Fruit fly (Drosophila melanogaster) whole organism, embryonic: ENCODE results near the gene CG10962.

Experiments used
- CG10274 ChIP-seq: fragments of 200-800 bp; sonication (Bioruptor generic); optimal IDR thresholded peaks from 3 replicates; lab custom pipeline; 2017; ENCODE audit warnings: missing biosample characterization, mild to moderate bottlenecking, missing genetic modification characterization
- CG10366 ChIP-seq: fragments of 200-800 bp; sonication (Bioruptor generic); IDR thresholded peaks from 2 replicates; pipeline ENCODE4 v1.3.6; 2022; ENCODE audit warnings: missing biosample characterization, missing genetic modification characterization
- CG11456 ChIP-seq: fragments of 200-800 bp; sonication (Bioruptor generic); IDR thresholded peaks from 3 replicates; pipeline ENCODE4 v1.3.6; 2022; ENCODE audit warnings: missing biosample characterization, missing genetic modification characterization
- CG11695 ChIP-seq: fragments of 200-800 bp; sonication (Bioruptor generic); IDR thresholded peaks from 3 replicates; pipeline ENCODE4 v1.3.6; 2022; ENCODE audit warnings: missing biosample characterization, missing genetic modification characterization
- CG13123 ChIP-seq: fragments of 200-800 bp; sonication (Bioruptor generic); optimal IDR thresholded peaks from 2 replicates; lab custom pipeline; 2016; ENCODE audit warnings: missing biosample characterization, missing genetic modification characterization
- CG14710 ChIP-seq: fragments of 200-800 bp; sonication (Bioruptor generic); optimal IDR thresholded peaks from 3 replicates; lab custom pipeline; 2019; ENCODE audit warnings: missing biosample characterization, mild to moderate bottlenecking, missing genetic modification characterization, moderate library complexity
- CG1529 ChIP-seq: fragments of 200-800 bp; sonication (Bioruptor generic); optimal IDR thresholded peaks from 3 replicates; lab custom pipeline; 2018; ENCODE audit warnings: missing biosample characterization, missing genetic modification characterization
- CG16779 ChIP-seq: fragments of 200-800 bp; sonication (Bioruptor generic); IDR thresholded peaks from 2 replicates; pipeline ENCODE4 v1.3.6; 2022; ENCODE audit warnings: missing biosample characterization, missing genetic modification characterization
- CG17802 ChIP-seq: fragments of 200-800 bp; sonication (Bioruptor generic); optimal IDR thresholded peaks from 2 replicates; lab custom pipeline; 2018; ENCODE audit warnings: missing biosample characterization, mild to moderate bottlenecking, missing genetic modification characterization, moderate library complexity
- CG17829 ChIP-seq: fragments of 200-800 bp; optimal IDR thresholded peaks from 2 replicates; lab custom pipeline; 2019; ENCODE audit warnings: missing biosample characterization, mild to moderate bottlenecking, missing genetic modification characterization, moderate library complexity
- CG18262 ChIP-seq: fragments of 200-800 bp; optimal IDR thresholded peaks from 3 replicates; lab custom pipeline; 2019; ENCODE audit warnings: missing biosample characterization, mild to moderate bottlenecking, missing genetic modification characterization, moderate library complexity
- CG1832 ChIP-seq: fragments of 200-800 bp; sonication (Bioruptor generic); optimal IDR thresholded peaks from 2 replicates; lab custom pipeline; 2017; ENCODE audit warnings: missing biosample characterization, mild to moderate bottlenecking, missing genetic modification characterization, inconsistent platforms
- CG2678 ChIP-seq: fragments of 200-800 bp; sonication (Bioruptor generic); optimal IDR thresholded peaks from 3 replicates; lab custom pipeline; 2019; ENCODE audit warnings: missing biosample characterization, mild to moderate bottlenecking, missing genetic modification characterization, moderate library complexity
- CG31388 ChIP-seq: fragments of 200-800 bp; sonication (Bioruptor generic); optimal IDR thresholded peaks from 2 replicates; lab custom pipeline; 2016; ENCODE audit warnings: missing biosample characterization, missing genetic modification characterization
- CG5245 ChIP-seq: fragments of 200-800 bp; sonication (Bioruptor generic); optimal IDR thresholded peaks from 3 replicates; lab custom pipeline; 2016; ENCODE audit warnings: missing biosample characterization, missing genetic modification characterization
- CG8359 ChIP-seq: fragments of 200-800 bp; sonication (Bioruptor generic); optimal IDR thresholded peaks from 2 replicates; lab custom pipeline; 2017; ENCODE audit warnings: missing biosample characterization, mild to moderate bottlenecking, missing genetic modification characterization, borderline replicate concordance
- Ets65A ChIP-seq: fragments of 200-800 bp; sonication (Bioruptor generic); peaks from one replicate; lab custom pipeline; 2016; ENCODE audit warnings: missing biosample characterization, missing genetic modification characterization
- H15 ChIP-seq: fragments of 200-800 bp; sonication (Bioruptor generic); IDR thresholded peaks from 3 replicates; pipeline ENCODE4 v1.3.6; 2022; ENCODE audit warnings: missing biosample characterization, missing genetic modification characterization
- HmgD ChIP-seq: fragments of 200-800 bp; sonication (Bioruptor generic); optimal IDR thresholded peaks from 3 replicates; lab custom pipeline; 2016; ENCODE audit warnings: missing biosample characterization, missing genetic modification characterization
- Hmr ChIP-seq: fragments of 200-800 bp; sonication (Bioruptor generic); optimal IDR thresholded peaks from 3 replicates; lab custom pipeline; 2017; ENCODE audit warnings: mild to moderate bottlenecking, missing biosample characterization, missing genetic modification reagents, missing genetic modification characterization
- Ssrp ChIP-seq: fragments of 200-800 bp; sonication (Bioruptor generic); optimal IDR thresholded peaks from 2 replicates; lab custom pipeline; 2018; ENCODE audit warnings: missing biosample characterization, mild to moderate bottlenecking, missing genetic modification characterization, moderate library complexity
- TFAM ChIP-seq: fragments of 200-800 bp; sonication (Bioruptor generic); optimal IDR thresholded peaks from 2 replicates; lab custom pipeline; 2017; ENCODE audit warnings: missing biosample characterization, missing genetic modification characterization, inconsistent platforms
- ase ChIP-seq: fragments of 200-800 bp; sonication (Bioruptor generic); IDR thresholded peaks from 3 replicates; pipeline ENCODE4 v1.3.6; 2022; ENCODE audit warnings: missing biosample characterization, missing genetic modification characterization
- az2 ChIP-seq: fragments of 200-800 bp; sonication (Bioruptor generic); optimal IDR thresholded peaks from 3 replicates; lab custom pipeline; 2016; ENCODE audit warnings: missing biosample characterization, missing genetic modification characterization
- bigmax ChIP-seq: fragments of 200-800 bp; sonication (Bioruptor generic); optimal IDR thresholded peaks from 2 replicates; lab custom pipeline; 2018; ENCODE audit warnings: missing biosample characterization, mild to moderate bottlenecking, missing genetic modification characterization
- chif ChIP-seq, 2 experiments: fragments of 200-800 bp; sonication (Bioruptor generic); optimal IDR thresholded peaks; 3 replicates each; lab custom pipeline; 2016; ENCODE audit warnings: missing biosample characterization in 2 of 2, missing genetic modification characterization in 2 of 2
- chn ChIP-seq: fragments of 200-800 bp; sonication (Bioruptor generic); optimal IDR thresholded peaks from 2 replicates; lab custom pipeline; 2016; ENCODE audit warnings: missing biosample characterization, missing genetic modification characterization
- ci ChIP-seq: fragments of 200-800 bp; sonication (Bioruptor generic); IDR thresholded peaks from 3 replicates; pipeline ENCODE4 v1.3.6; 2022; ENCODE audit warnings: missing biosample characterization, missing genetic modification characterization
- corto ChIP-seq: fragments of 200-800 bp; sonication (Bioruptor generic); optimal IDR thresholded peaks from 2 replicates; lab custom pipeline; 2016; ENCODE audit warnings: missing biosample characterization, mild to moderate bottlenecking, missing genetic modification characterization, moderate library complexity
- croc ChIP-seq: fragments of 200-800 bp; sonication (Bioruptor generic); conservative IDR thresholded peaks from 3 replicates; pipeline ENCODE4 v1.3.6; 2022; ENCODE audit warnings: missing biosample characterization, missing genetic modification characterization
- da ChIP-seq: fragments of 200-800 bp; sonication (Bioruptor generic); optimal IDR thresholded peaks from 2 replicates; lab custom pipeline; 2016; ENCODE audit warnings: missing biosample characterization, missing genetic modification characterization
- danr ChIP-seq: fragments of 200-800 bp; sonication (Bioruptor generic); IDR thresholded peaks from 2 replicates; pipeline ENCODE4 v1.3.6; 2022; ENCODE audit warnings: missing biosample characterization, missing genetic modification characterization
- dmrt11E ChIP-seq: fragments of 200-800 bp; sonication (Bioruptor generic); optimal IDR thresholded peaks from 3 replicates; lab custom pipeline; 2018; ENCODE audit warnings: missing biosample characterization, mild to moderate bottlenecking, missing genetic modification characterization, moderate library complexity
- ems ChIP-seq: fragments of 200-800 bp; sonication (Bioruptor generic); optimal IDR thresholded peaks from 3 replicates; lab custom pipeline; 2016; ENCODE audit warnings: missing biosample characterization, missing genetic modification characterization
- fd3F ChIP-seq: fragments of 200-800 bp; sonication (Bioruptor generic); optimal IDR thresholded peaks from 2 replicates; lab custom pipeline; 2018; ENCODE audit warnings: missing biosample characterization, mild to moderate bottlenecking, missing genetic modification characterization, moderate library complexity
- fu2 ChIP-seq: fragments of 200-800 bp; sonication (Bioruptor generic); optimal IDR thresholded peaks from 2 replicates; lab custom pipeline; 2016; ENCODE audit warnings: missing biosample characterization, missing genetic modification characterization
- gsb ChIP-seq: fragments of 200-800 bp; sonication (Bioruptor generic); IDR thresholded peaks from 2 replicates; pipeline ENCODE4 v1.3.6; 2022; ENCODE audit warnings: missing biosample characterization, missing genetic modification characterization
- hb ChIP-seq: fragments of 200-800 bp; sonication (Bioruptor generic); IDR thresholded peaks from 3 replicates; pipeline ENCODE4 v1.3.6; 2022; ENCODE audit warnings: missing biosample characterization, missing genetic modification characterization; ENCODE audit not compliant: partially characterized antibody
- ind ChIP-seq: fragments of 200-800 bp; sonication (Bioruptor generic); optimal IDR thresholded peaks from 3 replicates; lab custom pipeline; 2016; ENCODE audit warnings: missing biosample characterization, missing genetic modification characterization
- jumu ChIP-seq: fragments of 200-800 bp; sonication (Bioruptor generic); optimal IDR thresholded peaks from 3 replicates; lab custom pipeline; 2016; ENCODE audit warnings: missing biosample characterization, missing genetic modification characterization
- kah ChIP-seq: fragments of 200-800 bp; sonication (Bioruptor generic); optimal IDR thresholded peaks from 2 replicates; lab custom pipeline; 2018; ENCODE audit warnings: missing biosample characterization, mild to moderate bottlenecking, missing genetic modification characterization
- oc ChIP-seq: fragments of 200-800 bp; sonication (Bioruptor generic); optimal IDR thresholded peaks from 2 replicates; lab custom pipeline; 2018; ENCODE audit warnings: missing biosample characterization, mild to moderate bottlenecking, missing genetic modification characterization, moderate library complexity
- org-1 ChIP-seq: fragments of 200-800 bp; sonication (Bioruptor generic); optimal IDR thresholded peaks from 2 replicates; lab custom pipeline; 2017; ENCODE audit warnings: missing biosample characterization, missing genetic modification characterization
- pan ChIP-seq, 4 experiments: fragments of >200 bp in 3 of 4; fragments of 200-800 bp in 1 of 4; sonication (Bioruptor generic) in 1 of 4; optimal IDR thresholded peaks in 3 of 4; IDR thresholded peaks in 1 of 4; 2 replicates each; pipeline versions ENCODE4 v1.3.6 to Lab custom; 2017 to 2022; ENCODE audit warnings: missing biosample characterization in 2 of 4, missing genetic modification characterization in 2 of 4, mixed read lengths in 1 of 4
- psq ChIP-seq: fragments of 200-800 bp; sonication (Bioruptor generic); optimal IDR thresholded peaks from 2 replicates; lab custom pipeline; 2017; ENCODE audit warnings: missing biosample characterization, missing genetic modification characterization
- ro ChIP-seq: fragments of 200-800 bp; sonication (Bioruptor generic); IDR thresholded peaks from 2 replicates; pipeline ENCODE4 v1.3.6; 2022; ENCODE audit warnings: missing biosample characterization, missing genetic modification characterization
- salm ChIP-seq: fragments of 200-800 bp; sonication (Bioruptor generic); optimal IDR thresholded peaks from 2 replicates; lab custom pipeline; 2018; ENCODE audit warnings: missing biosample characterization, mild to moderate bottlenecking, missing genetic modification characterization
- sim ChIP-seq: fragments of 200-800 bp; sonication (Bioruptor generic); IDR thresholded peaks from 2 replicates; pipeline ENCODE4 v1.3.6; 2022; ENCODE audit warnings: missing biosample characterization, missing genetic modification characterization
- sqz ChIP-seq: fragments of 200-800 bp; sonication (Bioruptor generic); optimal IDR thresholded peaks from 3 replicates; lab custom pipeline; 2018; ENCODE audit warnings: missing biosample characterization, mild to moderate bottlenecking, missing genetic modification characterization
- stwl ChIP-seq: fragments of 200-800 bp; sonication (Bioruptor generic); optimal IDR thresholded peaks from 3 replicates; lab custom pipeline; 2018; ENCODE audit warnings: missing biosample characterization, mild to moderate bottlenecking, missing genetic modification characterization, moderate library complexity
- toy ChIP-seq: fragments of 200-800 bp; sonication (Bioruptor generic); IDR thresholded peaks from 2 replicates; pipeline ENCODE4 v1.3.6; 2022; ENCODE audit warnings: missing biosample characterization, missing genetic modification characterization
- twi ChIP-seq: fragments of 200-800 bp; optimal IDR thresholded peaks from 2 replicates; lab custom pipeline; 2019; ENCODE audit warnings: missing biosample characterization, mild to moderate bottlenecking, missing genetic modification characterization, moderate library complexity

The CG10962 gene

dm6 chrX:9004333-9004732 is 30.3 kb upstream of the CG10962 start (continued):
- no peak for TF ChIP-seq CG8359
- no peak for TF ChIP-seq psq
- 0 out of 2 replicates have a peak, but pooled peaks have one; percentile 23 for TF ChIP-seq danr (GFP tag; lab: Robert Waterston, UW)
- TF ChIP-seq CG10366, result peak; percentile 36
- no peak for TF ChIP-seq CG13123 (GFP tag; lab: Kevin White, UChicago)
- peak; percentile 65 for TF ChIP-seq CG2678
- TF ChIP-seq da, result no peak
- TF ChIP-seq kah (GFP tag; lab: Kevin White, UChicago), result no peak
- TF ChIP-seq dmrt11E (tag; lab: Kevin White, UChicago), result no peak
- no peak for TF ChIP-seq chn
- TF ChIP-seq CG14710 (tag; lab: Kevin White, UChicago), result no peak
- TF ChIP-seq stwl (tag; lab: Kevin White, UChicago), result no peak
- no peak for TF ChIP-seq pan (optimal IDR thresholded peaks at IDR 0.05; lab: Kevin White, UChicago)
- TF ChIP-seq pan (GFP tag; optimal IDR thresholded peaks at IDR 0.05 in 1 of 2, IDR thresholded peaks at IDR 0.05 in 1 of 2), result peak in 1 of 2 experiments; percentile 58
- no peak for TF ChIP-seq CG5245
- no peak for TF ChIP-seq CG16779 (GFP tag; lab: Robert Waterston, UW)
- no peak for TF ChIP-seq fd3F (GFP tag; lab: Kevin White, UChicago)
- TF ChIP-seq ind, result peak; percentile 35
- TF ChIP-seq sim (GFP tag; lab: Robert Waterston, UW), result no peak
- TF ChIP-seq CG17829 (tag; lab: Kevin White, UChicago), result peak; percentile 9
- TF ChIP-seq fu2 (GFP tag; lab: Kevin White, UChicago), result no peak
- no peak for TF ChIP-seq CG1832 (GFP tag; lab: Kevin White, UChicago)
- TF ChIP-seq bigmax, result no peak
- no peak for TF ChIP-seq CG1529
- no peak for TF ChIP-seq az2 (GFP tag; lab: Kevin White, UChicago)
- no peak for TF ChIP-seq Ssrp (tag; lab: Kevin White, UChicago)
- TF ChIP-seq gsb (GFP tag; lab: Robert Waterston, UW), result no peak
- no peak for TF ChIP-seq hb
- no peak for TF ChIP-seq H15 (GFP tag; lab: Robert Waterston, UW)
- no peak for TF ChIP-seq TFAM (GFP tag; lab: Kevin White, UChicago)
- TF ChIP-seq Hmr, result peak; percentile 56
- TF ChIP-seq ro, result no peak
- TF ChIP-seq sqz (GFP tag; lab: Kevin White, UChicago), result no peak
- TF ChIP-seq ase, result no peak
- TF ChIP-seq toy (GFP tag; lab: Robert Waterston, UW), result no peak
- TF ChIP-seq CG11456 (GFP tag; lab: Robert Waterston, UW), result 0 out of 3 replicates have a peak, but pooled peaks have one; percentile 45
- TF ChIP-seq CG31388 (GFP tag; lab: Kevin White, UChicago), result no peak
- TF ChIP-seq ems (GFP tag; lab: Kevin White, UChicago), result no peak
- TF ChIP-seq salm (tag; lab: Kevin White, UChicago), result no peak
- 0 out of 3 replicates have a peak, but pooled peaks have one; percentile 42 for TF ChIP-seq CG11695 (GFP tag; lab: Robert Waterston, UW)
- no peak for TF ChIP-seq chif (GFP tag; optimal IDR thresholded peaks at IDR 0.05; lab: Kevin White, UChicago)
- TF ChIP-seq croc (GFP tag; lab: Robert Waterston, UW), result no peak
- TF ChIP-seq org-1, result no peak
- TF ChIP-seq Ets65A (GFP tag; lab: Kevin White, UChicago), result peak; percentile 62
- no peak for TF ChIP-seq CG10274
- no peak for TF ChIP-seq CG17802
- TF ChIP-seq twi (tag; lab: Kevin White, UChicago), result no peak
- no peak for TF ChIP-seq HmgD (GFP tag; lab: Kevin White, UChicago)
- no peak for TF ChIP-seq oc
- no peak for TF ChIP-seq jumu (GFP tag; lab: Kevin White, UChicago)
- TF ChIP-seq ci (GFP tag; lab: Robert Waterston, UW), result no peak; the same call in 2 of the 3 replicates
- TF ChIP-seq CG18262 (tag; lab: Kevin White, UChicago), result no peak
- no peak for TF ChIP-seq corto (GFP tag; lab: Kevin White, UChicago)
